Worm (Caenorhabditis elegans) whole organism, young adult: Measurements from ENCODE around the gene R01H2.2.

Experiments
- B0019.2 ChIP-seq: fragments of 200-800 bp; sonication (Bioruptor generic); conservative IDR thresholded peaks from 2 replicates; pipeline ENCODE4 v1.3.6; 2022; ENCODE audit warnings: missing genetic modification reagents, missing genetic modification characterization, missing compliant biosample characterization
- B0035.1 ChIP-seq: sonication (generic microtip); optimal IDR thresholded peaks from 2 replicates; lab custom pipeline; 2016; ENCODE audit warnings: missing genetic modification characterization, mild to moderate bottlenecking, missing compliant biosample characterization, missing genotype, missing genetic modification reagents
- B0261.1 ChIP-seq: sonication (generic microtip); optimal IDR thresholded peaks from 2 replicates; lab custom pipeline; 2016; ENCODE audit warnings: mild to moderate bottlenecking, missing genetic modification characterization, moderate library complexity, missing compliant biosample characterization
- B0336.3 ChIP-seq: fragments of 200-800 bp; sonication (Bioruptor generic); IDR thresholded peaks from 2 replicates; pipeline ENCODE4 v1.3.6; 2022; ENCODE audit warnings: missing genetic modification characterization, missing compliant biosample characterization
- F10E7.11 ChIP-seq: sonication (generic microtip); optimal IDR thresholded peaks from 2 replicates; lab custom pipeline; 2017; ENCODE audit warnings: mild to moderate bottlenecking, missing genetic modification characterization, moderate library complexity, missing compliant biosample characterization
- F33H1.4 ChIP-seq: fragments of 200-800 bp; sonication (Bioruptor generic); IDR thresholded peaks from 2 replicates; pipeline ENCODE4 v1.3.6; 2022; ENCODE audit warnings: missing genetic modification reagents, missing genetic modification characterization, missing compliant biosample characterization
- F39B2.1 ChIP-seq: fragments of 200-800 bp; sonication (Bioruptor generic); IDR thresholded peaks from 2 replicates; pipeline ENCODE4 v1.3.6; 2022; ENCODE audit warnings: missing genetic modification reagents, missing genetic modification characterization, missing compliant biosample characterization
- F52B5.7 ChIP-seq: sonication (generic microtip); optimal IDR thresholded peaks from 2 replicates; lab custom pipeline; 2016; ENCODE audit warnings: mild to moderate bottlenecking, missing genetic modification characterization, missing compliant biosample characterization
- Y53F4B.3 ChIP-seq: fragments of 200-800 bp; sonication (Bioruptor generic); IDR thresholded peaks from 2 replicates; pipeline ENCODE4 v1.3.6; 2022; ENCODE audit warnings: missing genetic modification reagents, missing genetic modification characterization, missing compliant biosample characterization
- Y53G8AR.9 ChIP-seq: fragments of 200-800 bp; sonication (Bioruptor generic); conservative IDR thresholded peaks from 2 replicates; pipeline ENCODE4 v1.3.6; 2022; ENCODE audit warnings: missing genetic modification reagents, missing genetic modification characterization, missing compliant biosample characterization
- Y56A3A.18 ChIP-seq: fragments of 200-800 bp; sonication (Bioruptor generic); IDR thresholded peaks from 2 replicates; pipeline ENCODE4 v1.3.6; 2022; ENCODE audit warnings: missing genetic modification reagents, missing genetic modification characterization, missing compliant biosample characterization
- aptf-3 ChIP-seq: fragments of 200-800 bp; sonication (Bioruptor generic); IDR thresholded peaks from 2 replicates; pipeline ENCODE4 v1.3.6; 2022; ENCODE audit warnings: missing genetic modification characterization, missing compliant biosample characterization
- atf-7 ChIP-seq: sonication (generic microtip); optimal IDR thresholded peaks from 2 replicates; lab custom pipeline; 2017; ENCODE audit warnings: mild to moderate bottlenecking, missing genetic modification characterization, missing compliant biosample characterization
- attf-5 ChIP-seq: fragments of 200-800 bp; sonication (Bioruptor generic); optimal IDR thresholded peaks from 2 replicates; lab custom pipeline; 2018; ENCODE audit warnings: mild to moderate bottlenecking, missing genetic modification characterization, missing compliant biosample characterization
- cebp-2 ChIP-seq: fragments of 200-800 bp; sonication (Bioruptor generic); IDR thresholded peaks from 2 replicates; pipeline ENCODE4 v1.3.6; 2022; ENCODE audit warnings: missing genetic modification characterization, missing compliant biosample characterization
- ceh-100 ChIP-seq: fragments of 200-800 bp; sonication (Bioruptor generic); IDR thresholded peaks from 2 replicates; pipeline ENCODE4 v1.3.6; 2022; ENCODE audit warnings: missing genetic modification reagents, missing genetic modification characterization, missing compliant biosample characterization
- ceh-27 ChIP-seq: fragments of 200-800 bp; sonication (Bioruptor generic); optimal IDR thresholded peaks from 2 replicates; lab custom pipeline; 2018; ENCODE audit warnings: mild to moderate bottlenecking, missing genetic modification characterization, moderate library complexity, missing compliant biosample characterization
- dox-1 ChIP-seq: fragments of 200-800 bp; sonication (Bioruptor generic); IDR thresholded peaks from 2 replicates; pipeline ENCODE4 v1.3.6; 2022; ENCODE audit warnings: missing genetic modification reagents, missing genetic modification characterization, missing compliant biosample characterization
- efl-1 ChIP-seq: fragments of 150-350 bp; optimal IDR thresholded peaks from 2 replicates; lab custom pipeline; 2014; ENCODE audit warnings: missing biosample characterization, missing genetic modification reagents, missing genetic modification characterization
- egl-44 ChIP-seq: fragments of 200-800 bp; sonication (Bioruptor generic); IDR thresholded peaks from 2 replicates; pipeline ENCODE4 v1.3.6; 2022; ENCODE audit warnings: missing genetic modification reagents, missing genetic modification characterization, missing compliant biosample characterization
- egrh-3 ChIP-seq: fragments of 200-800 bp; sonication (Bioruptor generic); IDR thresholded peaks from 2 replicates; pipeline ENCODE4 v1.3.6; 2022; ENCODE audit warnings: missing genetic modification reagents, missing genetic modification characterization, missing compliant biosample characterization
- ekl-4 ChIP-seq: fragments of 200-800 bp; sonication (Bioruptor generic); IDR thresholded peaks from 2 replicates; pipeline ENCODE4 v1.3.6; 2022; ENCODE audit warnings: missing genetic modification reagents, missing genetic modification characterization, missing compliant biosample characterization
- gei-17 ChIP-seq: fragments of 200-800 bp; sonication (Bioruptor generic); optimal IDR thresholded peaks from 2 replicates; lab custom pipeline; 2018; ENCODE audit warnings: mild to moderate bottlenecking, missing genetic modification characterization, missing compliant biosample characterization
- hmg-20 ChIP-seq: fragments of 200-800 bp; sonication (Bioruptor generic); IDR thresholded peaks from 2 replicates; pipeline ENCODE4 v1.3.6; 2022; ENCODE audit warnings: missing genetic modification reagents, missing genetic modification characterization, missing compliant biosample characterization
- hrde-1 ChIP-seq: sonication (generic microtip); optimal IDR thresholded peaks from 2 replicates; lab custom pipeline; 2016; ENCODE audit warnings: missing genetic modification characterization, mild to moderate bottlenecking, missing compliant biosample characterization, moderate library complexity, missing genotype, missing genetic modification reagents, borderline replicate concordance
- let-526 ChIP-seq: fragments of 200-800 bp; sonication (Bioruptor generic); IDR thresholded peaks from 2 replicates; pipeline ENCODE4 v1.3.6; 2022; ENCODE audit warnings: missing genetic modification reagents, missing genetic modification characterization, missing compliant biosample characterization
- let-607 ChIP-seq, 2 experiments: fragments of 200-800 bp in 1 of 2; sonication (Bioruptor generic) in 1 of 2; sonication (generic microtip) in 1 of 2; optimal IDR thresholded peaks; 2 replicates each; lab custom pipeline; 2016 to 2018; ENCODE audit warnings: mild to moderate bottlenecking in 2 of 2, missing compliant biosample characterization in 2 of 2, missing genetic modification characterization in 2 of 2, moderate library complexity in 2 of 2, missing genotype in 1 of 2
- lin-54 ChIP-seq: fragments of 200-800 bp; sonication (Bioruptor generic); optimal IDR thresholded peaks from 2 replicates; lab custom pipeline; 2018; ENCODE audit warnings: mild to moderate bottlenecking, missing genetic modification characterization, missing compliant biosample characterization
- lsl-1 ChIP-seq: fragments of 200-800 bp; sonication (Bioruptor generic); optimal IDR thresholded peaks from 2 replicates; lab custom pipeline; 2018; ENCODE audit warnings: mild to moderate bottlenecking, missing genetic modification characterization, moderate library complexity, missing compliant biosample characterization
- madf-10 ChIP-seq: sonication (generic microtip); optimal IDR thresholded peaks from 2 replicates; lab custom pipeline; 2016; ENCODE audit warnings: mild to moderate bottlenecking, missing genetic modification characterization, missing compliant biosample characterization
- mcd-1 ChIP-seq: fragments of 200-800 bp; sonication (Bioruptor generic); IDR thresholded peaks from 2 replicates; pipeline ENCODE4 v1.3.6; 2022; ENCODE audit warnings: missing genetic modification reagents, missing genetic modification characterization, missing compliant biosample characterization
- mel-28 ChIP-seq: sonication (generic microtip); optimal IDR thresholded peaks from 2 replicates; lab custom pipeline; 2016; ENCODE audit warnings: borderline replicate concordance, mild to moderate bottlenecking, missing genetic modification characterization, missing compliant biosample characterization
- nfya-2 ChIP-seq: fragments of 200-800 bp; sonication (Bioruptor generic); IDR thresholded peaks from 2 replicates; pipeline ENCODE4 v1.3.6; 2022; ENCODE audit warnings: missing genetic modification reagents, missing genetic modification characterization, missing compliant biosample characterization
- nhr-80 ChIP-seq: sonication (generic microtip); optimal IDR thresholded peaks from 2 replicates; lab custom pipeline; 2016; ENCODE audit warnings: missing genetic modification characterization, missing compliant biosample characterization
- rcor-1 ChIP-seq: fragments of 200-800 bp; sonication (Bioruptor generic); IDR thresholded peaks from 2 replicates; pipeline ENCODE4 v1.3.6; 2022; ENCODE audit warnings: missing genetic modification reagents, missing genetic modification characterization, missing compliant biosample characterization
- rec-8 ChIP-seq, 2 experiments: sonication (generic microtip); optimal IDR thresholded peaks; 2 replicates each; lab custom pipeline; 2016; ENCODE audit warnings: mild to moderate bottlenecking in 2 of 2, missing genetic modification characterization in 2 of 2, missing genetic modification reagents in 2 of 2, missing genotype in 2 of 2, missing biosample characterization in 1 of 2, missing compliant biosample characterization in 1 of 2, moderate library complexity in 1 of 2
- snpc-3.4 ChIP-seq: sonication (generic microtip); optimal IDR thresholded peaks from 2 replicates; lab custom pipeline; 2017; ENCODE audit warnings: missing genetic modification characterization, mild to moderate bottlenecking, missing compliant biosample characterization, antibody characterized with exemption, moderate library complexity, missing genotype, missing genetic modification reagents
- somi-1 ChIP-seq: fragments of 200-800 bp; sonication (Bioruptor generic); optimal IDR thresholded peaks from 2 replicates; lab custom pipeline; 2018; ENCODE audit warnings: mild to moderate bottlenecking, missing genetic modification characterization, missing compliant biosample characterization
- sptf-2 ChIP-seq: fragments of 200-800 bp; sonication (Bioruptor generic); optimal IDR thresholded peaks from 2 replicates; lab custom pipeline; 2018; ENCODE audit warnings: mild to moderate bottlenecking, missing genetic modification characterization, missing compliant biosample characterization
- tbp1 ChIP-seq: fragments of 200-800 bp; sonication (Bioruptor generic); optimal IDR thresholded peaks from 2 replicates; lab custom pipeline; 2018; ENCODE audit warnings: mild to moderate bottlenecking, missing genetic modification characterization, missing compliant biosample characterization
- tlf-1 ChIP-seq: fragments of 200-800 bp; sonication (Bioruptor generic); optimal IDR thresholded peaks from 2 replicates; lab custom pipeline; 2018; ENCODE audit warnings: mild to moderate bottlenecking, missing genetic modification characterization, missing compliant biosample characterization
- xnd-1 ChIP-seq: sonication (generic microtip); optimal IDR thresholded peaks from 2 replicates; lab custom pipeline; 2016; ENCODE audit warnings: missing genotype, missing genetic modification reagents, missing genetic modification characterization, missing compliant biosample characterization
- ztf-18 ChIP-seq: sonication (generic microtip); optimal IDR thresholded peaks from 2 replicates; lab custom pipeline; 2016; ENCODE audit warnings: missing genotype, mild to moderate bottlenecking, missing genetic modification characterization, missing compliant biosample characterization
- ztf-22 ChIP-seq: fragments of 200-800 bp; sonication (Bioruptor generic); optimal IDR thresholded peaks from 2 replicates; lab custom pipeline; 2018; ENCODE audit warnings: mild to moderate bottlenecking, missing genetic modification characterization, moderate library complexity, missing compliant biosample characterization
- ztf-26 ChIP-seq: sonication (generic microtip); optimal IDR thresholded peaks from 2 replicates; lab custom pipeline; 2017; ENCODE audit warnings: missing genetic modification characterization, missing compliant biosample characterization
- ztf-3 ChIP-seq: fragments of 200-800 bp; sonication (Bioruptor generic); optimal IDR thresholded peaks from 2 replicates; lab custom pipeline; 2018; ENCODE audit warnings: mild to moderate bottlenecking, missing genetic modification characterization, missing compliant biosample characterization
- ztf-6 ChIP-seq: fragments of 200-800 bp; sonication (Bioruptor generic); IDR thresholded peaks from 2 replicates; pipeline ENCODE4 v1.3.6; 2022; ENCODE audit warnings: missing genetic modification reagents, missing genetic modification characterization, missing compliant biosample characterization

The R01H2.2 gene

DNA sequence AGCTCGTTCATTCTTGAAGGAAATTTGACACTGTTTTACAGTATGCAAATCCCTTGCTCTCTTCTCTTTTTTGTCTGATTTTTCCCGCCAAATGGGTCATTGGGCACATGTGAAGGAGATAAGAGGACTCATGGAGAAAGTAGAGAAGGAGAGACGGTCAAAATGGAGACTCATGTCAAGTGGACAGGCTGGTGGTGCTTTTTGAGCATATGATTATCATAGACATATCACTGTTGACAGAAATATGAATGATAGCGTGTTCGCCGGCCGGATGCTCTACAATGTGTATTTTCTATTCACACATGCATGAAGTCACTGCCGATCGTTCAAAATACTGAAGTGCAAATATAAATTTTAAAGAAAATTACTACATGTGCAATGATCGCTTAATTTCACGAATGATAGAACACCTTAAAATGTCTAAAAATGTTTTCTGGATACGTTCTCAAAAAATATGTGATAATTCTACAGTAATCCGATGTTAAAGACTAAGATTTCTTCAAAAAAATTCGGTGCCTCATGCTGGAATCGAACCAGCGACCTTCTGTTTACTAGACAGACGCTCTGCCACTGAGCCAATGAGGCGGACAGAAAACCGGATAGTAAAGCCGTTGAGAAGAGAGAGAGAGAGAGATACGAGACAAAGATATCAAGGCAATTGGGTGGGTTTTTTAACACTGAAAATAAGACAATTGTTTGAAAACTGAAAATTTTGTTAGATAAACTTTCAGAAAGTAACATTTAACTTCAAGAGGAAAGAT is 26.1 kb upstream of the R01H2.2 start (continued):
- 0 out of 2 replicates have a peak, but pooled peaks have one; percentile 17 for TF ChIP-seq dox-1 (GFP tag; lab: Robert Waterston, UW)
- TF ChIP-seq B0019.2 (GFP tag; lab: Robert Waterston, UW) = no peak
- no peak for TF ChIP-seq sptf-2 (GFP tag; lab: Kevin White, UChicago)
- TF ChIP-seq atf-7 (tag; lab: Kevin White, UChicago) = peak; percentile 23
- TF ChIP-seq hrde-1 (tag; lab: Kevin White, UChicago) = peak; percentile 66
- TF ChIP-seq gei-17 (GFP tag; lab: Kevin White, UChicago) = no peak
- TF ChIP-seq Y56A3A.18 (GFP tag; lab: Robert Waterston, UW) = no peak
- no peak for TF ChIP-seq mcd-1
- TF ChIP-seq cebp-2 (GFP tag; lab: Robert Waterston, UW) = no peak
- no peak for TF ChIP-seq mel-28 (tag; lab: Kevin White, UChicago)
- no peak for TF ChIP-seq ztf-26
- TF ChIP-seq let-526 (GFP tag; lab: Robert Waterston, UW) = peak; percentile 45; the same call in 1 of the 2 replicates
- TF ChIP-seq snpc-3.4 (tag; lab: Kevin White, UChicago) = peak; percentile 89
- TF ChIP-seq ztf-3 (GFP tag; lab: Kevin White, UChicago) = no peak
- no peak for TF ChIP-seq rcor-1
- no peak for TF ChIP-seq F33H1.4 (GFP tag; lab: Robert Waterston, UW)
- TF ChIP-seq xnd-1 (tag; lab: Kevin White, UChicago) = no peak
- no peak for TF ChIP-seq ztf-18 (tag; lab: Kevin White, UChicago)
- TF ChIP-seq B0336.3 (GFP tag; lab: Robert Waterston, UW) = peak; percentile 48; the same call in 1 of the 2 replicates
- peak; percentile 10 for TF ChIP-seq tlf-1 (GFP tag; lab: Kevin White, UChicago)
- no peak for TF ChIP-seq somi-1 (GFP tag; lab: Kevin White, UChicago)
- no peak for TF ChIP-seq F52B5.7
- TF ChIP-seq madf-10 = no peak
- TF ChIP-seq B0035.1 (tag; lab: Kevin White, UChicago) = no peak
- TF ChIP-seq let-607 (tag; optimal IDR thresholded peaks at IDR 0.05; lab: Kevin White, UChicago) = peak in 1 of 2 experiments; percentile 30
- TF ChIP-seq ztf-22 (GFP tag; lab: Kevin White, UChicago) = no peak
- TF ChIP-seq Y53G8AR.9 = no peak
- no peak for TF ChIP-seq egl-44
- no peak for TF ChIP-seq efl-1 (GFP tag; lab: Kevin White, UChicago)
- TF ChIP-seq Y53F4B.3 (GFP tag; lab: Robert Waterston, UW) = no peak
- no peak for TF ChIP-seq ceh-100 (GFP tag; lab: Robert Waterston, UW)
- no peak for TF ChIP-seq nfya-2 (GFP tag; lab: Robert Waterston, UW)
- peak; percentile 93 for TF ChIP-seq tbp1 (GFP tag; lab: Kevin White, UChicago)
- peak; percentile 83 for TF ChIP-seq B0261.1
- no peak for TF ChIP-seq F39B2.1
- no peak for TF ChIP-seq ztf-6
- peak; percentile 8 for TF ChIP-seq lsl-1 (GFP tag; lab: Kevin White, UChicago)
- no peak for TF ChIP-seq ceh-27 (GFP tag; lab: Kevin White, UChicago)
- TF ChIP-seq rec-8 (tag; optimal IDR thresholded peaks at IDR 0.05; lab: Kevin White, UChicago) = peak; percentile 8 to 19
- no peak for TF ChIP-seq hmg-20 (GFP tag; lab: Robert Waterston, UW)
- no peak for TF ChIP-seq aptf-3
- TF ChIP-seq egrh-3 (GFP tag; lab: Robert Waterston, UW) = no peak
- peak; percentile 26 for TF ChIP-seq lin-54 (GFP tag; lab: Kevin White, UChicago)
- TF ChIP-seq ekl-4 (GFP tag; lab: Robert Waterston, UW) = no peak
- TF ChIP-seq nhr-80 (tag; lab: Kevin White, UChicago) = peak; percentile 81
- TF ChIP-seq attf-5 (GFP tag; lab: Kevin White, UChicago) = no peak
- no peak for TF ChIP-seq F10E7.11 (tag; lab: Kevin White, UChicago)
